Worm (Caenorhabditis elegans): ENCODE data around the gene cyp-33D3.

ce11 chrV:18783474-18783873 lies 53.6 kb downstream of the cyp-33D3 start, which contains the start of gene Y17D7B.10:
- TF ChIP-seq pax-1 (tag; optimal IDR thresholded peaks at IDR 0.05), result no peak
- TF ChIP-seq ref-2 (tag; optimal IDR thresholded peaks at IDR 0.05), result no peak
- no peak for TF ChIP-seq ama-1 (optimal IDR thresholded peaks at IDR 0.05)
